Fruit fly (Drosophila melanogaster) ovary, adult (tissue): ENCODE data around the gene red.

ENCODE experiments used
- CG17801 ChIP-seq: fragments of 200-800 bp; optimal IDR thresholded peaks from 2 replicates; lab custom pipeline; 2019; ENCODE audit warnings: missing biosample characterization, mild to moderate bottlenecking, missing genetic modification characterization, moderate library complexity; ENCODE audit not compliant: partially characterized antibody

red gene

DNA sequence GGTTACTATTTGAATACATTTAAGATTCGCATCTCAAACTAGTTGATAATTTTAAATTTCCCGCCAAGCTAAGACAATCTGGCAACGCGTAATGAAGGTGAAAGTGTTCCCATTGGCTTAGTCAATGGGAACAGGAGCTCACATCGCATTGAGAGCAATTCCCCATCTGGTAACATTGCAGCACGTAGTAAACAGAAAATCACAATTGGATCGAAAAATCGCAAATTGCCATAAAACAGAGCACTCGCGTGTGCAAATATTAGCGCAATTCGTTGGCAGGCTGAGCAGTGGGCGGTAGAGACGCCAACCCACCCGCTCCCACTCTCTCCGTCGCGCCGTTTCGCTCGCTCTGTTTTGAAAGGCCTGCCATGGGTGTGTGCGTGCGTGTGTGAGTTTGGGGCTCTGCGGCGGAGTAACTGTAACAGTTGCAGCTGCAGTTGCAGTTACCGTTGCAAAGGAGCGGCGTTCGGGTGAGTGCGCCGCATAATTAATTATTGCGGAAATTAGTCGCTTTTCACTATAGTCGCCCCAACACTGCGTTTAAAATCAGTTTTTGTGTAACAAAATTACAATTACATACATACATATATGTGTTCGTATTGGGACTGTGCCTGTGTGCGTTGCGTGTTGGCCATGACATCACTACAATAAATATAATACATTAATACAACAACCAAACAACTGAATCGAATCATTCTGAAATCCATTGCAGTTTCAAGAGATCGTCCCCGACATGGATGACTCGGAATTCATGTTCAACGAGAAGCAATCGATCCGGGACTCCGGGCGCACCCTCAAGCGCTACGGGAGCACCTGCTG is 9.4 kb downstream of the red start:
- TF ChIP-seq CG17801 = no peak

DNA sequence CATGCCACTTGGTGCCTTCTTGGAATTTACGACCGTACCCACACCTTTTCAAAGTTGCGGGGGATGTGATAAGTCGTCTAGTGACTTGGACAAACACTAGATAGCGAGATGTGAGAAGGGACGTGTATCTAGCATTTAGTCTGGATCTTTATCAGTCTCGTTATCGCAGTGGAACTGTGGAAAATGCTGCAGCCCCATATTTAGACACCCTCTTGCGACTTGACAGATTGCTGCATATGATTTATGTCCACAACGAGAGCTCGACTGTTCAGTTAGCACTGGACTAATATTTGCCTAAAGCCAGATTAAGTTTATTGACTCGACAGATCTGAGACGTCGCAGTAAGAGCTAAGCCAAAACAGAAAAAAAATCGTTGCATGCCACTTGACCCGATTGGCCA is 11.0 kb downstream of the red start:
- TF ChIP-seq CG17801 = no peak

DNA sequence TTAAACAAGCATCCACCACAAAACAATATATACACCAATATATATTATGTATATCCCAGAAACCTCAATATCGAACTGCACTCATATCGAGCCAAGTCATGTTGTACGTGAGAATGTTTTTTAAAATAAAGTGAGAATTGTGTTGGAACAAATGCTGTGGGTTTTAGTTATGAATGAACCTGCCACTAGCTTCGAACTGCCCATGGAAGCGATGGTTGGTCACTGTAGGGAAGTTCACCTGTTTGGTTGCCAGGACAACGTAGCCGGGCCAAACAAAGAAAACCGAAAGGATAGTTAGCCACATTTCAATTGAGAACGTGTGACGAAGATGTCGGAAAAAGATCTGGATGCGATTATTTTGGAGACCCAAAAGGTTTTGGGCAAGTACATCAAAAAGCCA is 13.3 kb downstream of the red start, which contains the start of gene IFT54:
IFT54 (plus strand) TSS at position 301 of the 400 bp plus-strand sequence.
- TF ChIP-seq CG17801 = no peak

DNA sequence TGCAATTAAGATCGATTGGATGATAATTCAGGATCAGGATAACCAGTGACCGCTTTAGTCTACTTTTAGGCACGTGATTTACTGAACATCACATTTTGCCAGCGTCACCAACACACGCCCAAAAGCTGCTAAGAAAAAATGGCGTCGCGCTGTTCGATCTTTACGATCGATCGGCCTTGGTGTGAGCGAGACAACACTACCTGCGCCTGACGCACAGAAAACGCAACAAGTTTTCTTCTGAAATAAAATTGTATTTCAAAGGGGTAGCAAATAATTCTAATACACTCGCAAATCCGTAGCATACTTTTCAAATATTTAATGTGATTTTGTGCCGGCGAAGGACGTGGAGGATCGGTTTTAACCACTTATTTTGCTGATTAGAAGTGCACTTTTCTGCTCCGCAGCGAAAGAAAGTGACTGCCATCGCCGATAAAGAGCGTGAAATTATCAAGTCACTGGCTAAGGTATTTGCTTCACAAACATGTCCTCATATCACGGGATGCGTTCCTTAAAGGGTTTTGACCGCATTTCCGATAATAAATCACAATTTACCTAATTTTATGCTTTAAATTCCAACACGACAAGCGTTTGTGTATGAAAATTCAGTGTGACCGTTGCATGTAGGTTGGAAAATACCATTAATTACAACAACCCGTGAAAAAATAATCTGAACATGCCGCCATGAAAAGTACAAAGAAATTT is 19.3 kb downstream of the red start:
- no peak for TF ChIP-seq CG17801

DNA sequence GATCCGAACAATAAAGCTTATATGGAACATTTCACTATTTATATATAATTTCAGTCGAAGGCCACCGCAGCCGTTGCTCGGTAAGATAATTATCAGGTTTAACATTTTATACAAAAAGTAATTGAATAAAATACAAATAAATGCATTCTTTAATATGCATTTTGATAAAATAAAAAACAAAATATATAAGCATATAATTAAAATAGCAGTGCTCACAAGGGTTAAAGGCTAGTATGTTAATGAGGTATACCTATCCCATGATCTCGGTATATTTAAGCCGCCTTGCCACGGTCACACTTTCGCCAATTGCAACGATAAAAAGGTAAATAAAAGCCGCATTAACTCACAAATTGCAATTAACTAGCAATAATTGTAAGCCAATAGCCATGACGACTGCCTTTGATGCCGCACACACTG is 19.9 kb downstream of the red start, which contains the start of gene Polr2I:
Polr2I (plus strand) TSS at position 289 of the 417 bp plus-strand sequence.
- no peak for TF ChIP-seq CG17801

DNA sequence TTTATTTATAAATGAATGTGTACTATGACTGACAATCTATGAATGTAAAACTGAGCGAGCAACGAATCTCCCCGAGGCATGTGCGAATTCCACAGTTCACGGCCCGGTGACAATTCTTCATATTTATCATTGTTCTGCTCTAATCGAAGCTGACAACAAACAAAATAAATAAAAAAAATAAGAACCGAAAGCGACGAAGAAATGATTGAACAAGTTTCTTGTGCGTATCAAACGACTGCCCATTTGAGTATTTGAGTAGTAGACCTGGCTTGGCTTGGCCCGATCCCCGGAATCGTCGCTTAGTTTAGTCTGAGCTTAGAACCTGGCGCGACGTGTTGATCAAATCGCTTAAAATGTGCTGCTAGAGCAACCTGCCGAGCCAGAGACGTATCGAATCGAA is 21.2 kb downstream of the red start, which contains the start of gene CG31321:
CG31321 (plus strand) TSS at position 301 of the 400 bp plus-strand sequence.
- no peak for TF ChIP-seq CG17801

DNA sequence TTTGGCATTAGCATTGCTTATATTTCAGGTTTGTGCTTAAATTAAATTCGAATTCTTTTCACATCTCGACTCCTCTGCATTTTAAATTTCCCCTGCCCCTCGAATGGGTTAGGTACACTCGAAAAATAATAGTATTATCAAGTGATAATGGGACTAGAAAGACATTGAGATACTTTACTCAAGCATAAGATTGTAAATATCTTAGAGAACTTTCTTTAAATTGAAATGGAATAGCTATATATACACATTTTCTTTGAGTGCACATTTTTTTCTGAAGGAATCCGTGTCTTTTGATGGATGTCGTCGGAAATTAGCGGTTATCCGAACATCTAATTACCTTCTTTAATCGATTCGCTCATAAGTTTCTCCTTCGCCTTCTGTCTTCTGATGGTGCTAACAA is 22.2 kb downstream of the red start:
- TF ChIP-seq CG17801 = no peak

DNA sequence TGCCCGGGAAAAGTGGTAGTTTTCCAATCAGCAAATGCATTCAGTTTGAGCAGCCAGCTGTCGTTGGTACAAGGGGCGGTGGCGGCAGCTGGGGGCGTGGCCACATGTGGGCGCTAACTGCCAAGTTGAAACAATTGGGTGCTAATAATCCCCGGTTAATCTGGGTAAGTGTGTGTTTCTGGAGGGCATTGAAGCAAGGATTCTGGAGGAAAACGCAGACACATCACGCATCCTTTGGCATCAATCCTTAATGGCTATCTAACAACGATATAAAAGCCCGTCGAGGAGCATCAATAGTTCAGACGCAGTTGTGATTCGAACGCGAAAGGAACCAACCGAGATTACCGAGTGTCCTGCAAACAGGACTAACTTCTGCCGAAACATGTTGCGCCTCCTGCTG is 25.7 kb downstream of the red start, which contains the start of gene Crz:
Crz (plus strand) TSS at position 301 of the 400 bp plus-strand sequence.
- no peak for TF ChIP-seq CG17801

DNA sequence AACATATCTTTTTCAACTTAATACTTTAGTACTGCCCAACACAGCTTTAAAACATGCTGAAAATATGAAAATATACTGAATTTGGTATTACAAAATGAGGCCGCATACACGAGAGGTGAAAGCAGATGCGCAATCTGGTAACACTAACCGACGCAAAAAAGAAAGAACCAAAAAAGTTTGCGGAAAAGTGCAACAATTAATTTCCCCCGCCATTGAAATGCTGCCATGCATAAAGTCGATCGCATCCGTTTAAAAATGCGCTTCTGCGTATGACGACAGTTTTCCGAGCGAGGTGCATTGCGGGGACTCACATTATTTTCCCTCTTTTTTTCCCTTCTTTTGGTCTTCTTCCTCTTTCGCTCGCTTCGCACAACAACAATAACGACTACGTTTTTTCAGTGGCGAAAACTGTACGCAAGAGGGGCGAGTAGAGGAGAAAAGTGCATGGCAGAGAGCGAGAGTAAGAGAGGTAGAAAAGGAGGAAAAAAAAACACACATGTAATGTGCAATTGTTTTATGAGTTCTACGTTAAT is 27.1 kb downstream of the red start, which contains the start of gene Set8:
Set8 (plus strand) TSS at position 127 of the 533 bp plus-strand sequence.
- peak; percentile 81 for TF ChIP-seq CG17801

DNA sequence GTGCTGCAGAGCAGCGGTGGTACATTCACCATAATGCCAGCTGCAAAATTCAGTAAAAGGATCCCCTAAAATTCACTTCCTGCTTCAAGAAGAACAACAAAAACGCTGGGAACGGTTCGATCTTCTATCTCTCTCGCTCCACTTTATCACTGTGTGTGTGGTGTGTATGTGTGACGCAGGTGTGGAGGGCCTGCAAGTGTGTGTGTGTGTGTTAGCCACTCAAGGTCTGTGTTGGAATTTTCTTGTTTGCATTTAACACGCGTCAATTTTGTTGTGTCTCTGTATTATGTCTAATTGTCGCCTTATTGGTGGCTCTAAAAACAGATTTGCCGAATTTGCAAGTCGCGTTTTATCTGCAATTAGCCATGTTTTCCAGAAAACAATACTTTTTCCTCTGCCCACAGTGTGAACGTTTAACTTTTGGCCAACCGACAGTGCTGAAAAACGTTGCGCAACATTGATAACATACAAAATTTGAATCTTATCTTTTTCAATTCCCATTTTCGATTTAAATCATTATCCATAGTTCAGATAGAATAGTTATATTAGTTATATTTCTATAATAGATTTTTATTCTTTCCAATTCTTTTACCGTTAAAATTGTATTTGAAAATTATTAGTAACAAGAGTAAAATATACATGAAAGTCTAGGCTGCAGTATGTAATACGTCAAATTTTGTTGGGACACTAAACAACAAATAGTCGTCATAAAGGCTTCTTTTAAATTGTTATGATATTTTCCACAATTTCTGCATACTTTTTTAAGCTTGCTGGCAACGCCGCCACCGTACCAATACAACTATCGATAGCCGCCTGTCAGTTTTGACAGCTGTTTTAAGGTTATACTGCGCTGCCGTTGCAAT is 37.6 kb downstream of the red start, which contains the start of the genes Afti and ATPsynE:
Afti (minus strand) TSS at position 440 of the 863 bp plus-strand sequence.
ATPsynE (plus strand) TSS at position 698 of the 863 bp plus-strand sequence.
- TF ChIP-seq CG17801 = peak; percentile 18

DNA sequence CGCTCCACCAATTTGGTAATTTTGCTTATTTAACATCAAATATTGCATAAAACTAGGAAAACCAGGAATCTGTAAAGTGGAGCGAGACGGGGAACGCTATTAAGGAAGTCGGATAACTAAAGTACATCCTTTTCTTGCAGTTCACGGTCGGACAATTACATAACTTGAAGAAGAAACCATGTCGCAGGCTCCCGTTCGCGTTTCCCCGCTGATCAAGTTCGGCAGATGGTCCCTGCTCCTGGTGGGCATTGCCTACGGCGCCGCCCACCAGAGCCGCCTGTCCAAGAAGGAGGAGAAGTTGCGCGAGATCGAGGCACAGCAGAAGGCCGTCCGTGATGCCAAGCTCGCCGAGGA is 38.2 kb downstream of the red start:
- TF ChIP-seq CG17801 = no peak

DNA sequence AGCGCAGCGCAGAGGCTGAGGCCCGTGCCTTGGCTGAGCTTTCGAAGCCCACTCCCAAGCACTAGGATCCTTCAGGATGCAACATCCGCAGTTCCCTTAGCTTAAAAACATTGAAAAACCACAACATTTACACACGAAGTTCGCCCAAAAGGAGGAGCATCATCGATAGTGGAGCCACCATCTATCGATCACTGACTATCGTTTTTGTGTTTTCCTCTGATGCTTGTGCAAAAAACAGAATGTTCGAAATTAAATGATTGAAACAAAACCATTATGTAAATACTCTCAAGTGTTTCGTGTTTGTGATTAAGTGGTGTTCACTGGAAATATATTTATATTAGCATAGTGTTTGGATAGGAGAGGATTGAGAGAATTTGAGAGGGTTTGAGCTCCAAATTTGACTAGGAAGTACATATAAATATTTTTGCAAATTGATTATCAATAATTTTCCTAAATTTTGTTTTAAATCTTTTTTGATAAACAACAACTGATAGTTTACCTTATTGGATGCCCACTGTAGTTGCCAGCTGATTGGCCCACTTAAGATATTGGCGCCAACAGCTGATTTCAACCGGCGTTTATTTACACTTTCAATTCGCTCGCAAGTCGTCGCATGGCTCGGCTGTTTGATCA is 38.7 kb downstream of the red start, which contains the start of gene spn-B:
spn-B (plus strand) TSS at position 580 of the 633 bp plus-strand sequence.
- TF ChIP-seq CG17801 = peak; percentile 85

DNA sequence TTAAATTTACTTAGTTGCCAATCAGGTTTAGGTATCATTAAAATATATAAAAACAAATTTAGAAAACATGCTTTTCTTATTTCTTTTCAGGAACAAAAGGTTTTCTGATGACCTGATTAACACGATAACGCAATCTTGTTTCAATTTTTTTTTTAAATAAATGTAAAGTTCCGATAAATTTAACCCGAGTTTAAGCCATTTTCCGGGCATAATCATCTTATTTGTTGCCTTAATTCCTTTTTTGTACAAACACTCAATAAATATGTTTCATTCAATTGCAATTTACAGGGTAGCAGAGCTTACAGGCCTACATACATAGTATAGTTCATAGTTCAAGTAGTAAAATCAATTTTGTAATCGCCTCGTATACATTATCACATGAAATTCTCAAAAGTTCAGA is 40.7 kb downstream of the red start:
- TF ChIP-seq CG17801 = no peak

DNA sequence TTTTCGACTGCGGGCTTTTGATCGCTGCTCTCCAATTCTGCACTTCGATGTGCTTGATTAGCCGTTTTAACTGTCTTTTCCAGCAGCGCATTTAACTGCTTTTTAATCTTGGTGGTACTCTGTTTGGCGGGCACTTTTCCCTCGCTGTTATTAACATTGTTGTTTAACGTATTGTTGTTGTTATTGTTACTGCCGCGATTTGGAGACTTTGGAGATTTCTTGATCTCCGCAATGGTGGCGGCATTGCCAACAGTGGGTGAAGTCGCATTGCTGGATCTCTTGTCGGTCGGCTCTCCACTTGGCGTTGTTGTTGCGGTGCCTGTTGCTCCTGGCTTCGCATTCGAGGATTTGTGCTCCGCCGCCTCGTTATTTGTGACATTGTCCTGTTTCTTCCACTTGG is 41.8 kb downstream of the red start:
- no peak for TF ChIP-seq CG17801

DNA sequence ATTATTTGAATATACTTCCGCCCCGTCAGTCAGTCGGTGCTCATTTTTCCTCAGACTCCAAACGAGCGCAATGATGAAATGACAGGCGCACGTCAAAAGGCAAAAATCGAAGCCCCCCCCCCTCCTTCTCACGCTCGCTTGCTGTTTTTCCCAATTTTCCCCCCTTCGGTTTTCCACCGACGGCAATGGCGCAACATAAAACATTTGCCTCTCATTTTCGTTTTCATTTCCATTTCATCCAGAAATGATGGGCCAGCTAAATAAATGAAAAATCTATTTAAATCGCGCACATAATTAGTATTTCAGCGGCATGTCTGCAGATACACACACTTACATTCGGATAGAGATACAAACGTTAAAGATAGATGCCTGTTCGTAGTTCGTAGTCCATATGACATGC is 42.6 kb downstream of the red start:
- TF ChIP-seq CG17801 = no peak
